Fruit fly (Drosophila melanogaster): ENCODE measurements around the gene CG14518.
A peak's percentile ranks its signal among the peaks of the same experiment; 100 is the strongest.

Gene CG14518

dm6 chr3R:29074001-29074609, 49.3 kb downstream of the CG14518 start (continued):
- TF ChIP-seq CG9817 (tag; optimal IDR thresholded peaks at IDR 0.05) (no peak), cad (GFP tag; optimal IDR thresholded peaks at IDR 0.05) (peak; percentile 63), Trl (optimal IDR thresholded peaks at IDR 0.05) (peak; percentile 51 to 84), Trl (GFP tag; optimal IDR thresholded peaks at IDR 0.05) (no peak), CG15479 (GFP tag; optimal IDR thresholded peaks at IDR 0.05) (peak; percentile 94), tgo (GFP tag; IDR thresholded peaks at IDR 0.05) (no peak), ato (GFP tag; IDR thresholded peaks at IDR 0.05; ENCODE audit: partially characterized antibody) (no peak), seq (GFP tag; IDR thresholded peaks at IDR 0.05) (no peak), tll (GFP tag; optimal IDR thresholded peaks at IDR 0.05) (peak in 1 of 2 experiments; percentile 89), ATbp (GFP tag; optimal IDR thresholded peaks at IDR 0.05) (no peak), CG7786 (GFP tag; optimal IDR thresholded peaks at IDR 0.05) (no peak), CG4730 (GFP tag; IDR thresholded peaks at IDR 0.05) (no peak), CG32767 (GFP tag; IDR thresholded peaks at IDR 0.05) (0 out of 2 replicates have a peak, but pooled peaks have one; percentile 55), CrebB (tag; optimal IDR thresholded peaks at IDR 0.05) (peak; percentile 55), CG12769 (tag; optimal IDR thresholded peaks at IDR 0.05) (peak; percentile 78), vnd (GFP tag; IDR thresholded peaks at IDR 0.05; ENCODE audit: partially characterized antibody) (no peak), Tbp (GFP tag; optimal IDR thresholded peaks at IDR 0.05) (no peak), CG12744 (GFP tag; optimal IDR thresholded peaks at IDR 0.05) (no peak), TFAM (GFP tag; optimal IDR thresholded peaks at IDR 0.05) (no peak), Fer1 (GFP tag; optimal IDR thresholded peaks at IDR 0.05) (peak; percentile 30), prd (optimal IDR thresholded peaks at IDR 0.05) (no peak), prd (GFP tag; IDR thresholded peaks at IDR 0.05) (no peak), zen (tag; optimal IDR thresholded peaks at IDR 0.05) (peak; percentile 71), E2f1 (GFP tag; IDR thresholded peaks at IDR 0.05) (no peak), B-H2 (GFP tag; optimal IDR thresholded peaks at IDR 0.05) (no peak), CG6654 (GFP tag; optimal IDR thresholded peaks at IDR 0.05) (no peak), HLHmδ (GFP tag; optimal IDR thresholded peaks at IDR 0.05) (peak; percentile 78), CG9727 (GFP tag; optimal IDR thresholded peaks at IDR 0.05) (no peak), CG3163 (GFP tag; optimal IDR thresholded peaks at IDR 0.05) (peak; percentile 10), CG12236 (GFP tag; optimal IDR thresholded peaks at IDR 0.05) (no peak), Med (GFP tag) (peak; percentile 59), ham (GFP tag; IDR thresholded peaks at IDR 0.05) (no peak), GATAe (GFP tag; conservative IDR thresholded peaks at IDR 0.05) (no peak), Ptx1 (GFP tag; IDR thresholded peaks at IDR 0.05) (no peak), CG14965 (GFP tag; optimal IDR thresholded peaks at IDR 0.05; ENCODE audit: borderline replicate concordance) (no peak), CG11398 (GFP tag; optimal IDR thresholded peaks at IDR 0.05) (no peak), abd-A (tag; optimal IDR thresholded peaks at IDR 0.05) (peak; percentile 82), aop (GFP tag; IDR thresholded peaks at IDR 0.05) (no peak), stc (GFP tag; IDR thresholded peaks at IDR 0.05) (0 out of 2 replicates have a peak, but pooled peaks have one; percentile 14), CG15696 (tag; optimal IDR thresholded peaks at IDR 0.05) (peak; percentile 19), pfk (GFP tag; optimal IDR thresholded peaks at IDR 0.05) (no peak), chn (GFP tag; optimal IDR thresholded peaks at IDR 0.05) (no peak), Mes4 (GFP tag; optimal IDR thresholded peaks at IDR 0.05) (no peak), CG18599 (GFP tag; optimal IDR thresholded peaks at IDR 0.05) (peak; percentile 18), grn (GFP tag; optimal IDR thresholded peaks at IDR 0.05) (peak; percentile 90), CG13123 (GFP tag; optimal IDR thresholded peaks at IDR 0.05) (no peak), ara (GFP tag; IDR thresholded peaks at IDR 0.05) (no peak), ftz-f1 (GFP tag; optimal IDR thresholded peaks at IDR 0.05) (no peak), CG1529 (GFP tag; optimal IDR thresholded peaks at IDR 0.05) (no peak), CG7839 (tag; optimal IDR thresholded peaks at IDR 0.05) (no peak), CG10267 (tag; optimal IDR thresholded peaks at IDR 0.05) (no peak)

Data from whole organism, embryonic.